Fruit fly (Drosophila melanogaster): ENCODE results near the gene CG10920.

CG10920 gene

DNA sequence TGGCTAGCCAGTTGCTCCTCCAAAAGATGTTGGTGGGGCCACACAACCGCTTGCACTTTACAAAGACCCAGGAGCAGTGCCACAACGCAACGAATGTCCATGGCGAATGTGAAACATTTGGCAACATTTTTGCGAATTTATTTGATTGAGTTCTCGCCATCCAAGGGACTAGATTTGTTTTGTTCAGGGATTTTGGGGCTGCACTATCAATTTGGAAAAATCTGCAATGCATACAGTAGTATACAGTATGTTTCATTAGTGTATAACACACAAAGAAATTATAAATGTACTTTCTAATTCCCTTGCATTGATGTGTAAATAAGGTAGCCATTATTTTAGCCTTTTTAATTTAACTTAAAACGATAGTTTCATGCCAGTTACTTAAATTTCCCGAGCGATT is 24.7 kb upstream of the CG10920 start, which contains the start of gene Ir7d:
Gene Ir7d, minus strand, starts transcription at position 101 of the 400 bp plus-strand sequence.
- TF ChIP-seq CG8478 (optimal IDR thresholded peaks at IDR 0.05) = no peak
- TF ChIP-seq Dll (optimal IDR thresholded peaks at IDR 0.05) = no peak
- TF ChIP-seq usp (GFP tag; optimal IDR thresholded peaks at IDR 0.05) = no peak
- TF ChIP-seq pan (optimal IDR thresholded peaks at IDR 0.05) = no peak
- TF ChIP-seq EcR (GFP tag; optimal IDR thresholded peaks at IDR 0.05) = no peak

DNA sequence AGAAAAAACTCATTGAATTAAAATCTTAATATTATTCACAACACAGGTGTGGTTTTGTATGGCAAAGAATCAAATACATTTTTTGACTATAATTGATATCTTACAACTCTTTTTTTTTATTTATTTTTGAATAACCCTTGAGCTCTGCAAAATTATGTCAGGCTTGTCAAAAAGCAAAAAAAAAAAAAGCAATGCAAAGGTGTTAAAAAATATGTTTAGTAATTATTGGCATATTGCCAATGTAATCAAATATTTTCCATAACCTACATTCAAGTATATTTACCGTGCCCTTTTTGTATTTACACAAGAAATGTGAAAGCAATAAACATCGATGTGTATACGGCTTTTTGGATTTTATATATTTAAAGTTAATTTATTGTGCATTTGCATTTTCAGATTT is 20.1 kb upstream of the CG10920 start, which contains the start of gene Ir7c:
Gene Ir7c, plus strand, starts transcription at position 301 of the 400 bp plus-strand sequence.
- TF ChIP-seq pan (optimal IDR thresholded peaks at IDR 0.05) (no peak), psq (optimal IDR thresholded peaks at IDR 0.05) (no peak), Dll (optimal IDR thresholded peaks at IDR 0.05) (no peak), EcR (GFP tag; optimal IDR thresholded peaks at IDR 0.05) (no peak), usp (GFP tag; optimal IDR thresholded peaks at IDR 0.05) (no peak), CG8478 (optimal IDR thresholded peaks at IDR 0.05) (no peak)

DNA sequence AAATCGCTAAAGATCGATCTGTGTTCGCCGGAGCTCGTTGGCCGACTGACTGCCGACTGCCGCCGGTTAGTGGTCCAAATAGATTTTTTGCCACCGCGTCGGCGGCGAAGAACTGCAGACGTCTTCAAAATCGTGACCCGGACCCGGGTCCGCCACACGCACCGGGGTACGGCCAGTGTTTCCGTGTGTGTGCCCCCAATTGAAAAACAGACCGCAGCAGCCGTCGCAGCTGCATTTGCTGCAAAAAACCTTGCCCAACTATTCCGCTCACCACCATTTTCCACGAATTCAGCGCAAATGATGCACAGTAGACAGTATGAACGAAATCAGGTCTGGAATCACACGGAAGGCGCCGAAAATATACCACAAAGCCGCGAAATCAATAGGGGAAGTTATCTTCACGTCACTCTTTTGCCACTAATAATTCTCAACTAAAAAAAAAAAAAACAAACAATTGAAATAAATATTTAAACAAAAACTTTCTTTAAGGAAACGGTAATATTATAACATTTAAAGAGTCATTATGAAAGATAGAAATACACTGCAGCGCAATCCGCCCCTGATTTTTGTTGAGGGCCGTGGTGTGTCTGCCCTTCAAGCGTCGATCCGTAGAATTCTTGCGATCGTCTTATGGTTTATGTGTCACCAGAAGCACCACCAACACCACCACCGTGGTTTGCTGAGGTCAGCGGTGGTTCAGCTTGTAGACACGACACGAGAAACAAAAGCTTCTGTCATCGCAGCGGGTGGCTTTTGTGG is 19.3 kb upstream of the CG10920 start, which contains the start of gene dec:
Gene dec, minus strand, starts transcription at position 51 of the 759 bp plus-strand sequence.
- TF ChIP-seq EcR (GFP tag; optimal IDR thresholded peaks at IDR 0.05) (no peak), CG8478 (optimal IDR thresholded peaks at IDR 0.05) (no peak), psq (optimal IDR thresholded peaks at IDR 0.05) (no peak), usp (GFP tag; optimal IDR thresholded peaks at IDR 0.05) (no peak)

DNA sequence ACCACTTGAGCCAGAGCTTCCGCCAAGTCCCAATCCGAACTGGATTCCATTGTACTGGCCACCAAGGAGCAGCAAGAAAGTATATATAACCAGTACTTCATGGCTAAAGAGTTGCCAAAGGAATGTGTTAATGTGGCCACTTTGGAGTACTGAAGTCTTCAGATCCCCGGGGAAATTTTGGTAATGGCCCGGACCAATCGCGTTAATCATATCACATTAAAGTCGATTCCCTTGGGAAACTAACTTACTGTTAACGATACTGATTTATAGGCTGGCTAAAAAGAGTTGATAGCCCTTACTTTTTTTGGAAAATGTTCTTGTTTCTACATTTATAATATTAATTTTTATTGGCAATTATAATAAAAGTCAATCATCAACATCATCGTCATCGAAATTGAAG is 12.8 kb upstream of the CG10920 start, which contains the start of gene Ir7b:
Gene Ir7b, minus strand, starts transcription at position 101 of the 400 bp plus-strand sequence.
- TF ChIP-seq psq (optimal IDR thresholded peaks at IDR 0.05) (no peak), usp (GFP tag; optimal IDR thresholded peaks at IDR 0.05) (no peak), EcR (GFP tag; optimal IDR thresholded peaks at IDR 0.05) (no peak), pan (optimal IDR thresholded peaks at IDR 0.05) (no peak), CG8478 (optimal IDR thresholded peaks at IDR 0.05) (no peak)

DNA sequence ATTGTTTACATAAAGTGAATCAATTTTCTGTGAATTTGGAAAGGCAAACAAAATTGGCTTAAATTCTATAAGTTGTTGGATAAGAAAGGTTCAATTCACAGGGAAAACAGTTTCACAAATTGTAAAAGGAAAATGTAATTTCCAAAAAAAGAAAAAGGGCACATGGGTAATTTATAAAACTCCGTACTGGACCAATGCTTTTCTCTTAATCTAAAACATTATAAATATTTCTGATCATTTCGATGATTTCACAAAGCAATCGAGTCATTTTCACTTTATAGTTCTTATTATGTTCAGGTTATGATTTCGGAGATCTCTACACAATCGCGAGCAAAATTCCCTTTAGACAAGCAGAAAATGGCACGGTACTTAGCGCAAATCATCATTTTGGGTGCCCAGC is 3.8 kb upstream of the CG10920 start, which contains the start of gene CG1409:
Gene CG1409, plus strand, starts transcription at position 301 of the 400 bp plus-strand sequence.
- TF ChIP-seq usp (GFP tag; optimal IDR thresholded peaks at IDR 0.05) = no peak
- TF ChIP-seq Dll (optimal IDR thresholded peaks at IDR 0.05) = no peak
- TF ChIP-seq psq (optimal IDR thresholded peaks at IDR 0.05) = no peak
- TF ChIP-seq CG8478 (optimal IDR thresholded peaks at IDR 0.05) = no peak
- TF ChIP-seq EcR (GFP tag; optimal IDR thresholded peaks at IDR 0.05) = no peak
- no peak for TF ChIP-seq pan (optimal IDR thresholded peaks at IDR 0.05)

DNA sequence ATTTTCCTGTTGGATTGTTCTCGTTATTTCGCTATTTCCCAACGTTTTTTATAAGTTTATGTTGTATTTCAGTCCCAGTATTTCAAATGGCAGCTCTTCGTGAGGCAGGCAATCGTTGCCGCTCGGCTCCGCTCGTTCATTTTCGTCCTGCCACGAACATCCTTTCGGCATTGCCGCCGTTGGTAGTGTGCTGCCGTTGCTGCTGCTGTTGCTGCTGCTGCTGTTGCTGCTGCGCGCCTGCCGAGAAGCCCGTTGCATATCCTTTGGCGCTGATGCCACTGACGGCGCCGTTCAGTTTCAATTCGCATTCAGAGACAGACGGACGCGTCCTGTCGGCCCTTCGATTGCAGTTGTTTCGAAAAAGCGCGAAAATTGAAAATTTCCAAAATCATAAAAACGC is 28.1 kb downstream of the CG10920 start, which contains the start of gene CARPA:
Gene CARPA, plus strand, starts transcription at position 301 of the 400 bp plus-strand sequence.
- no peak for TF ChIP-seq CG8478 (optimal IDR thresholded peaks at IDR 0.05)
- no peak for TF ChIP-seq psq (optimal IDR thresholded peaks at IDR 0.05)
- TF ChIP-seq usp (GFP tag; optimal IDR thresholded peaks at IDR 0.05) = no peak

DNA sequence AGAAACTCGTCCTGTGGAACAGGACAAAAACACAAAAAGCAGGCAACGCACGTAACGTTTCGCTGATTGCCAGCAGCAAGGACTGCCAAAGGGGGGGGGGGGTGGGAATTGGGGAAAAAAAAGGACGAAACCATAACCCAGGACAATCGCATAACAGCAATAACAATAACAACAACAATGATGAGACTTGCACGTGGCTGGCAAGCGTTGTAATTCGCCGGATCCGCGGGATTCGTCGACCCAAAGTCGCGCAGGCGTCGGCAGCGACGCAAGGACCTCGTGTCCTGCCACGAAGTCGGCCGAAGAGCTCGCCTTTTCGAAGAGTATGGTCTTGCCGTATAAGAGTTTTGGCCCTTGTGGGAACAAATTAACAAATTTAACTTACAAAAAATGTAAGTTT is 28.7 kb downstream of the CG10920 start:
- TF ChIP-seq pan (optimal IDR thresholded peaks at IDR 0.05) (no peak), EcR (GFP tag; optimal IDR thresholded peaks at IDR 0.05) (no peak), usp (GFP tag; optimal IDR thresholded peaks at IDR 0.05) (no peak), CG8478 (optimal IDR thresholded peaks at IDR 0.05) (no peak), psq (optimal IDR thresholded peaks at IDR 0.05) (no peak), Dll (optimal IDR thresholded peaks at IDR 0.05) (no peak)

DNA sequence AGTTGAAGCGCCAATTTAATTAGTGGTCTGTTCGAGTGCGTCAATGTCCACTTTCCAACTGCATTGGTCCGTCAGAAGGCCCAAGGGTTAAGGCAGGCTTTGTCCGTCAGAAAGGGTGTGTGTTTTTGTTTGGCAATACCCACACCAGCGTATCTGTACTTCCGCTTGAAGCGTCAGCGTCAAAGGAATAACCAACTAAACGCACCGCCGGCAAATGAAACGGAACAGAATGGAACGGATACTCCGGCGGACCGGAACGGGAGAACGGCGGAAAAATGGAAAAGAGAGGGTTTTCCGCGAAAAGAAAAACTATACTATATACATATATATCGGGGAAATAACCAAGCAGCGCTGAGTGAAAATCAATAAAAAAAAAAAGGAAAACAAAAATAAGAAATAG is 31.1 kb downstream of the CG10920 start:
- TF ChIP-seq EcR (GFP tag; optimal IDR thresholded peaks at IDR 0.05) (no peak), usp (GFP tag; optimal IDR thresholded peaks at IDR 0.05) (no peak), CG8478 (optimal IDR thresholded peaks at IDR 0.05) (no peak), Dll (optimal IDR thresholded peaks at IDR 0.05) (no peak), psq (optimal IDR thresholded peaks at IDR 0.05) (no peak), pan (optimal IDR thresholded peaks at IDR 0.05) (no peak)
